Fruit fly (Drosophila melanogaster): ENCODE data around the gene CG7991.

dm6 chr3L:1683091-1683490, 8.6 kb downstream of the CG7991 start:
- TF ChIP-seq Sox14 (GFP tag; optimal IDR thresholded peaks at IDR 0.05) (peak; percentile 55), Ets96B (tag; optimal IDR thresholded peaks at IDR 0.05) (peak; percentile 73), Sox102F (GFP tag; optimal IDR thresholded peaks at IDR 0.05) (peak; percentile 41), Lpt (GFP tag; optimal IDR thresholded peaks at IDR 0.05) (no peak), CG11294 (GFP tag; IDR thresholded peaks at IDR 0.05) (0 out of 2 replicates have a peak, but pooled peaks have one; percentile 17), lz (GFP tag; optimal IDR thresholded peaks at IDR 0.05) (peak; percentile 62), CG16779 (tag; optimal IDR thresholded peaks at IDR 0.05) (no peak), Gug (GFP tag; IDR thresholded peaks at IDR 0.05) (peak; percentile 46; the same call in 1 of the 2 replicates), fd85E (GFP tag; optimal IDR thresholded peaks at IDR 0.05) (no peak), pdm3 (GFP tag; optimal IDR thresholded peaks at IDR 0.05) (peak; percentile 47), CG6792 (GFP tag; optimal IDR thresholded peaks at IDR 0.05) (peak; percentile 66), CG10631 (GFP tag; optimal IDR thresholded peaks at IDR 0.05) (peak; percentile 68)

Measured in whole organism, prepupa.